Worm (Caenorhabditis elegans): ENCODE results near the gene F26A1.1.

The F26A1.1 gene

ce11 chrIII:4899728-4900127, 49.4 kb downstream of the F26A1.1 start (continued):
- TF ChIP-seq skn-1 (tag; optimal IDR thresholded peaks at IDR 0.05), result peak; percentile 95
- TF ChIP-seq egl-27 (tag; optimal IDR thresholded peaks at IDR 0.05), result peak; percentile 83 to 96
- TF ChIP-seq nhr-85 (tag), result peak; percentile 100
- TF ChIP-seq lin-35 (GFP tag; optimal IDR thresholded peaks at IDR 0.05), result peak; percentile 94 to 95
- TF ChIP-seq lin-14 (GFP tag; optimal IDR thresholded peaks at IDR 0.05), result peak; percentile 100
- TF ChIP-seq elt-2 (tag; optimal IDR thresholded peaks at IDR 0.05), result peak; percentile 99
- no peak for TF ChIP-seq nhr-28 (tag; optimal IDR thresholded peaks at IDR 0.05)
- no peak for TF ChIP-seq nhr-84 (tag; optimal IDR thresholded peaks at IDR 0.05)
- TF ChIP-seq aha-1 (tag; optimal IDR thresholded peaks at IDR 0.05), result peak; percentile 95
- peak; percentile 10 for TF ChIP-seq Y116A8C.19 (tag; optimal IDR thresholded peaks at IDR 0.05; ENCODE audit: borderline replicate concordance)
- TF ChIP-seq ztf-11 (tag; optimal IDR thresholded peaks at IDR 0.05), result peak in 1 of 2 experiments; percentile 99
- TF ChIP-seq pag-3 (tag; optimal IDR thresholded peaks at IDR 0.05; ENCODE audit: borderline replicate concordance, insufficient read depth), result peak; percentile 80
- TF ChIP-seq lsy-2 (tag; optimal IDR thresholded peaks at IDR 0.05), result peak; percentile 97
- peak; percentile 90 for TF ChIP-seq aly-2 (tag; optimal IDR thresholded peaks at IDR 0.05)
- TF ChIP-seq xbp-1 (tag; optimal IDR thresholded peaks at IDR 0.05), result peak; percentile 99
- TF ChIP-seq unc-130 (tag; optimal IDR thresholded peaks at IDR 0.05), result peak; percentile 97
- peak; percentile 89 to 91 (median 89) for TF ChIP-seq dpl-1 (GFP tag; optimal IDR thresholded peaks at IDR 0.05)
- TF ChIP-seq hpl-2 (GFP tag; optimal IDR thresholded peaks at IDR 0.05), result peak; percentile 95
- peak; percentile 99 for TF ChIP-seq ceh-88 (GFP tag; IDR thresholded peaks at IDR 0.05)
- TF ChIP-seq tbx-2 (tag; optimal IDR thresholded peaks at IDR 0.05), result peak; percentile 100
- peak; percentile 94 for TF ChIP-seq nhr-11 (tag; optimal IDR thresholded peaks at IDR 0.05)
- TF ChIP-seq pax-3 (tag; optimal IDR thresholded peaks at IDR 0.05), result peak; percentile 100
- TF ChIP-seq sptf-1 (tag; optimal IDR thresholded peaks at IDR 0.05), result no peak
- peak; percentile 100 for TF ChIP-seq swsn-7 (tag; optimal IDR thresholded peaks at IDR 0.05)
- peak; percentile 96 for TF ChIP-seq mef-2 (tag; optimal IDR thresholded peaks at IDR 0.05)
- TF ChIP-seq C16A3.4 (tag; optimal IDR thresholded peaks at IDR 0.05), result peak; percentile 99
- peak; percentile 96 for TF ChIP-seq zip-4 (GFP tag; optimal IDR thresholded peaks at IDR 0.05)
- TF ChIP-seq hlh-4 (tag; optimal IDR thresholded peaks at IDR 0.05), result peak; percentile 83
- peak; percentile 98 for TF ChIP-seq mab-9 (GFP tag; IDR thresholded peaks at IDR 0.05)
- TF ChIP-seq mdl-1 (tag; optimal IDR thresholded peaks at IDR 0.05), result peak; percentile 45 to 99
- no peak for TF ChIP-seq ets-5 (GFP tag; IDR thresholded peaks at IDR 0.05)
- TF ChIP-seq nhr-90 (tag; optimal IDR thresholded peaks at IDR 0.05; ENCODE audit: poor library complexity), result peak; percentile 99
- TF ChIP-seq rnt-1 (tag; optimal IDR thresholded peaks at IDR 0.05), result peak; percentile 98
- peak; percentile 73 for TF ChIP-seq ceh-90 (tag; optimal IDR thresholded peaks at IDR 0.05)
- peak; percentile 100 for TF ChIP-seq nhr-47 (tag; optimal IDR thresholded peaks at IDR 0.05)
- peak; percentile 93 for TF ChIP-seq fkh-4 (tag; optimal IDR thresholded peaks at IDR 0.05; ENCODE audit: borderline replicate concordance)
- TF ChIP-seq sup-37 (GFP tag; optimal IDR thresholded peaks at IDR 0.05), result peak; percentile 100
- peak; percentile 95 to 98 (median 97) for TF ChIP-seq ceh-82 (tag; optimal IDR thresholded peaks at IDR 0.05)
- peak; percentile 95 for TF ChIP-seq pqm-1 (tag; optimal IDR thresholded peaks at IDR 0.05)
- TF ChIP-seq efl-1 (optimal IDR thresholded peaks at IDR 0.05), result peak; percentile 96 to 97
- peak; percentile 85 to 99 for TF ChIP-seq efl-1 (GFP tag; optimal IDR thresholded peaks at IDR 0.05 in 1 of 2)
- peak; percentile 99 for TF ChIP-seq fkh-10 (GFP tag; optimal IDR thresholded peaks at IDR 0.05)
- TF ChIP-seq sox-4 (tag; optimal IDR thresholded peaks at IDR 0.05), result peak; percentile 99
- peak; percentile 100 for TF ChIP-seq nhr-19 (GFP tag; conservative IDR thresholded peaks at IDR 0.05)
- TF ChIP-seq grh-1 (GFP tag; IDR thresholded peaks at IDR 0.05), result peak; percentile 99
- peak; percentile 100 for TF ChIP-seq fkh-8 (tag; optimal IDR thresholded peaks at IDR 0.05)
- TF ChIP-seq unc-86 (tag; optimal IDR thresholded peaks at IDR 0.05), result peak; percentile 100
- TF ChIP-seq tlp-1 (tag; optimal IDR thresholded peaks at IDR 0.05), result no peak
- peak; percentile 100 for TF ChIP-seq nhr-71 (tag; optimal IDR thresholded peaks at IDR 0.05)
- TF ChIP-seq nhr-12 (tag; optimal IDR thresholded peaks at IDR 0.05), result peak; percentile 43
- TF ChIP-seq egl-13 (tag; optimal IDR thresholded peaks at IDR 0.05), result peak; percentile 100
- TF ChIP-seq zag-1 (tag; optimal IDR thresholded peaks at IDR 0.05), result peak; percentile 30
- TF ChIP-seq dsc-1 (tag; optimal IDR thresholded peaks at IDR 0.05), result peak; percentile 100
